Worm (Caenorhabditis elegans) whole organism, late embryonic: Measurements from ENCODE around the gene F55A11.11.

Experiments
- ceh-24 ChIP-seq: sonication (generic microtip); optimal IDR thresholded peaks from 2 replicates; lab custom pipeline; 2016; ENCODE audit warnings: mild to moderate bottlenecking, missing genetic modification characterization, missing compliant biosample characterization
- elt-2 ChIP-seq: sonication (generic microtip); optimal IDR thresholded peaks from 2 replicates; lab custom pipeline; 2016; ENCODE audit warnings: missing genetic modification reagents, missing genetic modification characterization, missing compliant biosample characterization
- fkh-10 ChIP-seq: fragments of 150-350 bp; optimal IDR thresholded peaks from 2 replicates; lab custom pipeline; 2014; ENCODE audit warnings: missing biosample characterization, missing genetic modification reagents, missing genetic modification characterization
- hlh-15 ChIP-seq: sonication (generic microtip); optimal IDR thresholded peaks from 2 replicates; lab custom pipeline; 2016; ENCODE audit warnings: missing genetic modification characterization, missing compliant biosample characterization
- sdc-2 ChIP-seq: sonication (generic microtip); optimal IDR thresholded peaks from 2 replicates; lab custom pipeline; 2016; ENCODE audit warnings: missing genotype, missing genetic modification characterization, missing compliant biosample characterization

DNA sequence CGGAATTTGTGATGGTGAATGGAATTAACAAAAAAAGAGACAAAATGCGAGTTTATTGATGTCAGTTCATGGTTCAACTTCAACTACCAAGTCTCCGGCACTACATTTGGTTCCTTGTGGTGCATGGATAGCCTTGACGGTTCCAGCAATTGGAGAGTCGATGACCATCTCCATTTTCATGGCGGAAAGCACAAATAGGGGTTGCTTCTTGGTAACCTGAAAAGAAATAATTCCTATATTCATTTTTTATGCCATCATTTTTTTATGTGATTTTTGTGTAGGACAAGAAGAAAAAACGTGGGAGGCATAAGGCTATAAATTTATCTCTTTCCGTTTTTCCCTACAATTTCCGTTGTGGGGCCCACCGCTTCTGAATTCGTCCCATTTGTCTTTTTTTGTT is 35.1 kb downstream of the F55A11.11 start:
- TF ChIP-seq fkh-10 (GFP tag; lab: Kevin White, UChicago) (no peak), elt-2 (tag; lab: Kevin White, UChicago) (no peak), ceh-24 (no peak), hlh-15 (tag; lab: Kevin White, UChicago) (no peak), sdc-2 (tag; lab: Kevin White, UChicago) (no peak)
